Worm (Caenorhabditis elegans) whole organism, early embryonic: ENCODE measurements around the gene Y119D3B.12.
A peak's percentile ranks its signal among the peaks of the same experiment; 100 is the strongest.
"Not testable (repeated sequence)": the region's sequence is repeated elsewhere in the genome, so short reads cannot be mapped to it uniquely, and the experiment has no call there.

ENCODE experiments used
- B0310.2 ChIP-seq: sonication (generic microtip); optimal IDR thresholded peaks from 2 replicates; lab custom pipeline; 2016; ENCODE audit warnings: mild to moderate bottlenecking, missing genetic modification characterization, missing compliant biosample characterization
- aly-1 ChIP-seq: sonication (generic microtip); optimal IDR thresholded peaks from 2 replicates; lab custom pipeline; 2016; ENCODE audit warnings: missing genetic modification characterization, missing compliant biosample characterization
- ama-1 ChIP-seq: fragments of 150-350 bp; optimal IDR thresholded peaks from 2 replicates; lab custom pipeline; 2014
- ceh-13 ChIP-seq: fragments of 200-800 bp; sonication (Bioruptor generic); optimal IDR thresholded peaks from 2 replicates; lab custom pipeline; 2018; ENCODE audit warnings: mild to moderate bottlenecking, missing genetic modification characterization, missing compliant biosample characterization
- ceh-36 ChIP-seq: sonication (generic microtip); optimal IDR thresholded peaks from 2 replicates; lab custom pipeline; 2016; ENCODE audit warnings: missing genetic modification characterization, inconsistent platforms, missing compliant biosample characterization
- ets-7 ChIP-seq: sonication (generic microtip); optimal IDR thresholded peaks from 2 replicates; lab custom pipeline; 2016; ENCODE audit warnings: missing genotype, missing genetic modification characterization, missing compliant biosample characterization
- flt-1 ChIP-seq: fragments of 200-800 bp; sonication (Bioruptor generic); IDR thresholded peaks from 2 replicates; pipeline ENCODE4 v1.3.6; 2022; ENCODE audit warnings: missing genetic modification characterization, missing compliant biosample characterization
- hmg-4 ChIP-seq: fragments of 200-800 bp; sonication (Bioruptor generic); optimal IDR thresholded peaks from 2 replicates; lab custom pipeline; 2018; ENCODE audit warnings: mild to moderate bottlenecking, missing genetic modification characterization, missing compliant biosample characterization
- pes-1 ChIP-seq: fragments of 200-800 bp; sonication (Bioruptor generic); IDR thresholded peaks from 2 replicates; pipeline ENCODE4 v1.3.6; 2022; ENCODE audit warnings: missing genetic modification reagents, missing genetic modification characterization, missing compliant biosample characterization
- sea-1 ChIP-seq: fragments of 200-800 bp; sonication (Bioruptor generic); conservative IDR thresholded peaks from 2 replicates; pipeline ENCODE4 v1.3.6; 2022; ENCODE audit warnings: missing genetic modification characterization, missing compliant biosample characterization
- tbx-11 ChIP-seq: fragments of 200-800 bp; sonication (Bioruptor generic); IDR thresholded peaks from 2 replicates; pipeline ENCODE4 v1.3.6; 2022; ENCODE audit warnings: missing genetic modification characterization, missing compliant biosample characterization
- tra-4 ChIP-seq: sonication (generic microtip); optimal IDR thresholded peaks from 2 replicates; lab custom pipeline; 2017; ENCODE audit warnings: missing genetic modification characterization, missing compliant biosample characterization

ce11 chrIII:1252412-1253207, 50.3 kb downstream of the Y119D3B.12 start:
- not testable (repeated sequence) for TF ChIP-seq ama-1; sea-1; ets-7 (tag; lab: Kevin White, UChicago); B0310.2 (tag; lab: Kevin White, UChicago); tra-4; flt-1 (GFP tag; lab: Robert Waterston, UW); hmg-4 (GFP tag; lab: Kevin White, UChicago); pes-1 (GFP tag; lab: Robert Waterston, UW); ceh-36 (tag; lab: Kevin White, UChicago); ceh-13; aly-1
- peak; percentile 59; the same call in 1 of the 2 replicates for TF ChIP-seq tbx-11
